Worm (Caenorhabditis elegans) whole organism, L3 larva: Measurements from ENCODE around the gene nlp-28.

ENCODE experiments used
- R02D3.7 ChIP-seq: fragments of 150-350 bp; optimal IDR thresholded peaks from 2 replicates; lab custom pipeline; 2014; ENCODE audit warnings: missing biosample characterization, missing genetic modification characterization
- ZK546.5 ChIP-seq: sonication (generic microtip); optimal IDR thresholded peaks from 2 replicates; lab custom pipeline; 2017; ENCODE audit warnings: missing biosample characterization, missing genetic modification characterization
- aly-2 ChIP-seq: fragments of 150-350 bp; optimal IDR thresholded peaks from 2 replicates; lab custom pipeline; 2014; ENCODE audit warnings: missing biosample characterization, missing genetic modification characterization
- ama-1 ChIP-seq: fragments of 150-350 bp; optimal IDR thresholded peaks from 2 replicates; lab custom pipeline; 2018
- ceh-16 ChIP-seq: sonication (generic microtip); optimal IDR thresholded peaks from 2 replicates; lab custom pipeline; 2017; ENCODE audit warnings: missing biosample characterization, missing genetic modification characterization
- ceh-28 ChIP-seq: fragments of 150-350 bp; optimal IDR thresholded peaks from 2 replicates; lab custom pipeline; 2014; ENCODE audit warnings: missing biosample characterization, missing genetic modification reagents, missing genetic modification characterization
- ceh-82 ChIP-seq: fragments of 150-350 bp; optimal IDR thresholded peaks from 2 replicates; lab custom pipeline; 2014; ENCODE audit warnings: missing biosample characterization, missing genetic modification characterization
- ceh-9 ChIP-seq: sonication (generic microtip); optimal IDR thresholded peaks from 2 replicates; lab custom pipeline; 2018; ENCODE audit warnings: missing biosample characterization, missing genetic modification characterization
- egl-27 ChIP-seq: sonication (generic microtip); optimal IDR thresholded peaks from 4 replicates; lab custom pipeline; 2017; ENCODE audit warnings: missing biosample characterization, missing genetic modification reagents, missing genetic modification characterization
- elt-2 ChIP-seq: sonication (generic microtip); optimal IDR thresholded peaks from 2 replicates; lab custom pipeline; 2016; ENCODE audit warnings: missing genetic modification reagents, mild to moderate bottlenecking, missing genetic modification characterization, missing compliant biosample characterization
- elt-3 ChIP-seq, 3 experiments: fragments of 150-350 bp in 1 of 3; sonication (generic microtip) in 2 of 3; optimal IDR thresholded peaks; 2 replicates in 2 of 3; 4 replicates in 1 of 3; lab custom pipeline; 2014 to 2017; ENCODE audit warnings: missing biosample characterization in 3 of 3, missing genetic modification characterization in 3 of 3
- eor-1 ChIP-seq, 2 experiments: fragments of 150-350 bp; optimal IDR thresholded peaks; 2 replicates each; lab custom pipeline; 2014 to 2018; ENCODE audit warnings: missing biosample characterization in 2 of 2, missing genetic modification characterization in 2 of 2
- fkh-10 ChIP-seq: sonication (generic microtip); optimal IDR thresholded peaks from 2 replicates; lab custom pipeline; 2017; ENCODE audit warnings: missing biosample characterization, missing genetic modification reagents, missing genetic modification characterization
- fos-1 ChIP-seq: fragments of 150-350 bp; optimal IDR thresholded peaks from 2 replicates; lab custom pipeline; 2014; ENCODE audit warnings: missing biosample characterization, missing genetic modification characterization
- hmg-11 ChIP-seq: sonication (generic microtip); optimal IDR thresholded peaks from 2 replicates; lab custom pipeline; 2016; ENCODE audit warnings: missing genetic modification characterization, missing compliant biosample characterization
- lin-15B ChIP-seq: fragments of 150-350 bp; optimal IDR thresholded peaks from 2 replicates; lab custom pipeline; 2014; ENCODE audit warnings: missing biosample characterization, missing genetic modification characterization
- lin-39 ChIP-seq: fragments of 150-350 bp; optimal IDR thresholded peaks from 2 replicates; lab custom pipeline; 2018; ENCODE audit warnings: missing biosample characterization, missing genetic modification reagents, missing genetic modification characterization
- mdl-1 ChIP-seq: fragments of 150-350 bp; optimal IDR thresholded peaks from 2 replicates; lab custom pipeline; 2014; ENCODE audit warnings: missing biosample characterization, missing genetic modification characterization
- nfya-1 ChIP-seq: sonication (generic microtip); optimal IDR thresholded peaks from 2 replicates; lab custom pipeline; 2017; ENCODE audit warnings: missing genetic modification characterization, mild to moderate bottlenecking, missing compliant biosample characterization, antibody characterized with exemption, moderate library complexity; ENCODE audit not compliant: insufficient read depth
- nhr-11 ChIP-seq: fragments of 150-350 bp; optimal IDR thresholded peaks from 2 replicates; lab custom pipeline; 2014; ENCODE audit warnings: missing biosample characterization, missing genetic modification characterization
- nhr-12 ChIP-seq: fragments of 150-350 bp; optimal IDR thresholded peaks from 2 replicates; lab custom pipeline; 2014; ENCODE audit warnings: missing biosample characterization, missing genetic modification characterization
- nhr-23 ChIP-seq: fragments of 150-350 bp; optimal IDR thresholded peaks from 2 replicates; lab custom pipeline; 2014; ENCODE audit warnings: missing biosample characterization, missing genetic modification reagents, missing genetic modification characterization
- nhr-43 ChIP-seq: sonication (generic microtip); optimal IDR thresholded peaks from 2 replicates; lab custom pipeline; 2016; ENCODE audit warnings: mild to moderate bottlenecking, missing genetic modification characterization, missing compliant biosample characterization; ENCODE audit not compliant: poor library complexity, severe bottlenecking
- nhr-76 ChIP-seq: fragments of 150-350 bp; sonication (generic microtip); optimal IDR thresholded peaks from 5 replicates; lab custom pipeline; 2014; ENCODE audit warnings: missing biosample characterization, missing genetic modification characterization
- nhr-77 ChIP-seq: fragments of 150-350 bp; optimal IDR thresholded peaks from 2 replicates; lab custom pipeline; 2014; ENCODE audit warnings: missing biosample characterization, missing genetic modification characterization
- pha-4 ChIP-seq: fragments of 150-350 bp; optimal IDR thresholded peaks from 2 replicates; lab custom pipeline; 2014; ENCODE audit warnings: missing biosample characterization, missing genetic modification reagents, missing genetic modification characterization
- pqm-1 ChIP-seq: fragments of 150-350 bp; optimal IDR thresholded peaks from 2 replicates; lab custom pipeline; 2017; ENCODE audit warnings: missing biosample characterization, missing genetic modification characterization, inconsistent platforms
- sea-2 ChIP-seq: fragments of 150-350 bp; sonication (generic microtip); optimal IDR thresholded peaks from 4 replicates; lab custom pipeline; 2014; ENCODE audit warnings: missing biosample characterization, missing genetic modification reagents, missing genetic modification characterization
- skn-1 ChIP-seq: fragments of 150-350 bp; optimal IDR thresholded peaks from 2 replicates; lab custom pipeline; 2014; ENCODE audit warnings: missing biosample characterization, missing genetic modification characterization
- snpc-4 ChIP-seq: fragments of 150-350 bp; optimal IDR thresholded peaks from 2 replicates; lab custom pipeline; 2014; ENCODE audit warnings: missing biosample characterization, missing genetic modification characterization
- tbx-2 ChIP-seq: sonication (generic microtip); optimal IDR thresholded peaks from 2 replicates; lab custom pipeline; 2016; ENCODE audit warnings: mild to moderate bottlenecking, missing genetic modification characterization, missing compliant biosample characterization
- unc-62 ChIP-seq: fragments of 150-350 bp; sonication (generic microtip); optimal IDR thresholded peaks from 4 replicates; lab custom pipeline; 2014; ENCODE audit warnings: missing biosample characterization, missing genetic modification reagents, missing genetic modification characterization
- zag-1 ChIP-seq: fragments of 150-350 bp; optimal IDR thresholded peaks from 2 replicates; lab custom pipeline; 2014; ENCODE audit warnings: missing biosample characterization, missing genetic modification characterization
- ztf-11 ChIP-seq: fragments of 150-350 bp; optimal IDR thresholded peaks from 2 replicates; lab custom pipeline; 2014; ENCODE audit warnings: missing biosample characterization, missing genetic modification characterization
- ztf-4 ChIP-seq: fragments of 150-350 bp; optimal IDR thresholded peaks from 2 replicates; lab custom pipeline; 2014; ENCODE audit warnings: missing biosample characterization, missing genetic modification characterization

nlp-28 gene

ce11 chrV:3994048-3994447 is 6.3 kb downstream of the nlp-28 start, which contains the start of gene K09D9.9:
K09D9.9 (minus strand) TSS chrV:3994148.
- TF ChIP-seq hmg-11 (tag; lab: Kevin White, UChicago) (no peak), egl-27 (tag; lab: Kevin White, UChicago) (no peak), nhr-23 (tag; lab: Kevin White, UChicago) (no peak), ceh-16 (tag; lab: Kevin White, UChicago) (no peak), nfya-1 (no peak)

- TF ChIP-seq ceh-16 (tag; lab: Kevin White, UChicago) = no peak
- TF ChIP-seq fos-1 (tag; lab: Kevin White, UChicago) = no peak
- TF ChIP-seq nhr-76 = no peak
- TF ChIP-seq ztf-11 (tag; lab: Kevin White, UChicago) = no peak
- no peak for TF ChIP-seq nhr-12 (tag; lab: Kevin White, UChicago)
- TF ChIP-seq ceh-82 = no peak
Observed at ce11 chrV:3995838-3996237, 8.1 kb downstream of the nlp-28 start, which contains the start of gene srx-62. srx-62 (minus strand) TSS chrV:3995938.

ce11 chrV:4004577-4004976 is 16.9 kb downstream of the nlp-28 start:
- TF ChIP-seq nfya-1 (no peak), elt-3 (tag; optimal IDR thresholded peaks at IDR 0.05; lab: Kevin White, UChicago) (no peak), nhr-76 (no peak), elt-2 (tag; lab: Kevin White, UChicago) (no peak), lin-39 (tag; lab: Kevin White, UChicago) (no peak), ceh-28 (tag; lab: Kevin White, UChicago) (no peak), zag-1 (tag; lab: Kevin White, UChicago) (no peak), unc-62 (GFP tag; lab: Kevin White, UChicago) (no peak), ama-1 (lab: Kevin White, UChicago) (no peak), aly-2 (tag; lab: Kevin White, UChicago) (no peak), pqm-1 (tag; lab: Kevin White, UChicago) (no peak)

ce11 chrV:4005219-4005618 is 17.5 kb downstream of the nlp-28 start, which contains the start of gene srh-8:
srh-8 (plus strand) TSS chrV:4005519.
- TF ChIP-seq egl-27 (tag; lab: Kevin White, UChicago) (no peak), ama-1 (lab: Kevin White, UChicago) (no peak), tbx-2 (no peak), sea-2 (GFP tag; lab: Kevin White, UChicago) (no peak), skn-1 (tag; lab: Kevin White, UChicago) (no peak), ceh-82 (no peak), ZK546.5 (tag; lab: Kevin White, UChicago) (no peak), R02D3.7 (tag; lab: Kevin White, UChicago) (no peak), ztf-11 (tag; lab: Kevin White, UChicago) (no peak)
- TF ChIP-seq, all 47 proteins: peak for 0

ce11 chrV:4007927-4008326 is 20.2 kb downstream of the nlp-28 start, which contains the start of gene srh-7:
srh-7 (plus strand) TSS chrV:4008227.
- TF ChIP-seq nhr-23 (tag; lab: Kevin White, UChicago) = no peak
- TF ChIP-seq snpc-4 (tag; lab: Kevin White, UChicago) = no peak
- no peak for TF ChIP-seq nhr-11 (tag; lab: Kevin White, UChicago)
- no peak for TF ChIP-seq nfya-1
- TF ChIP-seq mdl-1 (tag; lab: Kevin White, UChicago) = no peak
- TF ChIP-seq fos-1 (tag; lab: Kevin White, UChicago) = no peak
- TF ChIP-seq nhr-43 (tag; lab: Kevin White, UChicago) = no peak
- TF ChIP-seq elt-3 (tag; optimal IDR thresholded peaks at IDR 0.05; lab: Kevin White, UChicago) = no peak
- TF ChIP-seq lin-15B = no peak
- TF ChIP-seq nhr-12 (tag; lab: Kevin White, UChicago) = no peak
- no peak for TF ChIP-seq fkh-10
- no peak for TF ChIP-seq pha-4 (tag; lab: Kevin White, UChicago)
- TF ChIP-seq ceh-9 (tag; lab: Kevin White, UChicago) = no peak
- no peak for TF ChIP-seq ceh-16 (tag; lab: Kevin White, UChicago)
- TF ChIP-seq pqm-1 (tag; lab: Kevin White, UChicago) = no peak
- no peak for TF ChIP-seq eor-1 (tag; optimal IDR thresholded peaks at IDR 0.05; lab: Kevin White, UChicago)
- TF ChIP-seq ztf-4 (tag; lab: Kevin White, UChicago) = no peak
- TF ChIP-seq sea-2 (GFP tag; lab: Kevin White, UChicago) = no peak
- no peak for TF ChIP-seq nhr-77 (tag; lab: Kevin White, UChicago)
